Worm (Caenorhabditis elegans) whole organism, early embryonic: ENCODE data around the gene rop-1.

Experiments
- B0310.2 ChIP-seq: sonication (generic microtip); optimal IDR thresholded peaks from 2 replicates; lab custom pipeline; 2016; ENCODE audit warnings: mild to moderate bottlenecking, missing genetic modification characterization, missing compliant biosample characterization
- F13C5.2 ChIP-seq: sonication (generic microtip); optimal IDR thresholded peaks from 2 replicates; lab custom pipeline; 2017; ENCODE audit warnings: mild to moderate bottlenecking, missing genetic modification characterization, inconsistent platforms, missing compliant biosample characterization
- aly-1 ChIP-seq: sonication (generic microtip); optimal IDR thresholded peaks from 2 replicates; lab custom pipeline; 2016; ENCODE audit warnings: missing genetic modification characterization, missing compliant biosample characterization
- ama-1 ChIP-seq: fragments of 150-350 bp; optimal IDR thresholded peaks from 2 replicates; lab custom pipeline; 2014
- ceh-13 ChIP-seq: fragments of 200-800 bp; sonication (Bioruptor generic); optimal IDR thresholded peaks from 2 replicates; lab custom pipeline; 2018; ENCODE audit warnings: mild to moderate bottlenecking, missing genetic modification characterization, missing compliant biosample characterization
- ceh-36 ChIP-seq: sonication (generic microtip); optimal IDR thresholded peaks from 2 replicates; lab custom pipeline; 2016; ENCODE audit warnings: missing genetic modification characterization, inconsistent platforms, missing compliant biosample characterization
- ets-7 ChIP-seq: sonication (generic microtip); optimal IDR thresholded peaks from 2 replicates; lab custom pipeline; 2016; ENCODE audit warnings: missing genotype, missing genetic modification characterization, missing compliant biosample characterization
- flt-1 ChIP-seq: fragments of 200-800 bp; sonication (Bioruptor generic); IDR thresholded peaks from 2 replicates; pipeline ENCODE4 v1.3.6; 2022; ENCODE audit warnings: missing genetic modification characterization, missing compliant biosample characterization
- hmbx-1 ChIP-seq: sonication (generic microtip); optimal IDR thresholded peaks from 2 replicates; lab custom pipeline; 2016; ENCODE audit warnings: mild to moderate bottlenecking, missing genetic modification characterization, missing compliant biosample characterization
- hmg-4 ChIP-seq: fragments of 200-800 bp; sonication (Bioruptor generic); optimal IDR thresholded peaks from 2 replicates; lab custom pipeline; 2018; ENCODE audit warnings: mild to moderate bottlenecking, missing genetic modification characterization, missing compliant biosample characterization
- hnd-1 ChIP-seq: sonication (generic microtip); optimal IDR thresholded peaks from 2 replicates; lab custom pipeline; 2016; ENCODE audit warnings: missing genetic modification characterization, missing compliant biosample characterization
- pes-1 ChIP-seq: fragments of 200-800 bp; sonication (Bioruptor generic); IDR thresholded peaks from 2 replicates; pipeline ENCODE4 v1.3.6; 2022; ENCODE audit warnings: missing genetic modification reagents, missing genetic modification characterization, missing compliant biosample characterization
- scrt-1 ChIP-seq: fragments of 200-800 bp; sonication (Bioruptor generic); IDR thresholded peaks from 2 replicates; pipeline ENCODE4 v1.3.6; 2022; ENCODE audit warnings: missing genetic modification characterization, missing compliant biosample characterization
- sea-1 ChIP-seq: fragments of 200-800 bp; sonication (Bioruptor generic); conservative IDR thresholded peaks from 2 replicates; pipeline ENCODE4 v1.3.6; 2022; ENCODE audit warnings: missing genetic modification characterization, missing compliant biosample characterization
- tbx-11 ChIP-seq: fragments of 200-800 bp; sonication (Bioruptor generic); IDR thresholded peaks from 2 replicates; pipeline ENCODE4 v1.3.6; 2022; ENCODE audit warnings: missing genetic modification characterization, missing compliant biosample characterization
- tbx-37 ChIP-seq: fragments of 200-800 bp; sonication (Bioruptor generic); conservative IDR thresholded peaks from 2 replicates; pipeline ENCODE4 v1.3.6; 2022; ENCODE audit warnings: missing genetic modification reagents, missing genetic modification characterization, missing compliant biosample characterization
- tra-4 ChIP-seq: sonication (generic microtip); optimal IDR thresholded peaks from 2 replicates; lab custom pipeline; 2017; ENCODE audit warnings: missing genetic modification characterization, missing compliant biosample characterization

rop-1 gene

ce11 chrV:10265019-10265418 is 10.2 kb upstream of the rop-1 start:
- no peak for TF ChIP-seq tra-4
- no peak for TF ChIP-seq flt-1 (GFP tag; lab: Robert Waterston, UW)
- no peak for TF ChIP-seq ama-1 (lab: Kevin White, UChicago)
- no peak for TF ChIP-seq B0310.2
- TF ChIP-seq hmbx-1 (tag; lab: Kevin White, UChicago), result no peak
- TF ChIP-seq ceh-36, result no peak

- TF ChIP-seq ets-7 (tag; lab: Kevin White, UChicago), result no peak
- TF ChIP-seq flt-1 (GFP tag; lab: Robert Waterston, UW), result no peak
- TF ChIP-seq tbx-11, result no peak
- TF ChIP-seq scrt-1 (GFP tag; lab: Robert Waterston, UW), result no peak
- TF ChIP-seq hmbx-1 (tag; lab: Kevin White, UChicago), result no peak
- TF ChIP-seq F13C5.2, result no peak
- TF ChIP-seq tra-4, result no peak
- no peak for TF ChIP-seq B0310.2
- no peak for TF ChIP-seq sea-1 (GFP tag; lab: Robert Waterston, UW)
- TF ChIP-seq ceh-13, result no peak
- TF ChIP-seq hnd-1 (tag; lab: Kevin White, UChicago), result no peak
- TF ChIP-seq tbx-37 (GFP tag; lab: Robert Waterston, UW), result no peak
- no peak for TF ChIP-seq ama-1 (lab: Kevin White, UChicago)
- no peak for TF ChIP-seq pes-1 (GFP tag; lab: Robert Waterston, UW)
- TF ChIP-seq ceh-36, result no peak
- TF ChIP-seq hmg-4 (GFP tag; lab: Kevin White, UChicago), result no peak
- TF ChIP-seq aly-1 (tag; lab: Kevin White, UChicago), result no peak
Measured at ce11 chrV:10260460-10260859, 5.6 kb upstream of the rop-1 start, which contains the start of gene sri-18. TSS of gene sri-18 (minus strand) at chrV:10260560.

ce11 chrV:10256050-10256449 is 1.2 kb upstream of the rop-1 start, which contains the start of gene nhr-232:
TSS of gene nhr-232 (plus strand) at chrV:10256170.
- no peak for TF ChIP-seq sea-1 (GFP tag; lab: Robert Waterston, UW)
- no peak for TF ChIP-seq hnd-1 (tag; lab: Kevin White, UChicago)
- TF ChIP-seq ceh-36, result no peak
- no peak for TF ChIP-seq flt-1 (GFP tag; lab: Robert Waterston, UW)
- TF ChIP-seq ets-7 (tag; lab: Kevin White, UChicago), result no peak
- no peak for TF ChIP-seq scrt-1 (GFP tag; lab: Robert Waterston, UW)
- no peak for TF ChIP-seq ama-1 (lab: Kevin White, UChicago)
- no peak for TF ChIP-seq F13C5.2
- TF ChIP-seq tbx-11, result no peak
- no peak for TF ChIP-seq tbx-37 (GFP tag; lab: Robert Waterston, UW)
- TF ChIP-seq hmg-4 (GFP tag; lab: Kevin White, UChicago), result no peak
- TF ChIP-seq B0310.2, result no peak
- no peak for TF ChIP-seq hmbx-1 (tag; lab: Kevin White, UChicago)
- no peak for TF ChIP-seq pes-1 (GFP tag; lab: Robert Waterston, UW)
- TF ChIP-seq ceh-13, result no peak
- no peak for TF ChIP-seq aly-1 (tag; lab: Kevin White, UChicago)
- no peak for TF ChIP-seq tra-4

- TF ChIP-seq scrt-1 (GFP tag; lab: Robert Waterston, UW) (no peak), hmg-4 (GFP tag; lab: Kevin White, UChicago) (no peak), hmbx-1 (tag; lab: Kevin White, UChicago) (no peak), flt-1 (GFP tag; lab: Robert Waterston, UW) (no peak), tra-4 (no peak), ama-1 (lab: Kevin White, UChicago) (no peak), tbx-37 (GFP tag; lab: Robert Waterston, UW) (no peak), tbx-11 (no peak), F13C5.2 (no peak), hnd-1 (tag; lab: Kevin White, UChicago) (no peak), sea-1 (GFP tag; lab: Robert Waterston, UW) (no peak)
Measured at ce11 chrV:10252682-10253081, 2.2 kb downstream of the rop-1 start.

ce11 chrV:10249515-10249914 is 5.3 kb downstream of the rop-1 start:
- TF ChIP-seq hmg-4 (GFP tag; lab: Kevin White, UChicago) (no peak), tra-4 (no peak), ets-7 (tag; lab: Kevin White, UChicago) (no peak), sea-1 (GFP tag; lab: Robert Waterston, UW) (no peak), F13C5.2 (no peak), hmbx-1 (tag; lab: Kevin White, UChicago) (no peak), ama-1 (lab: Kevin White, UChicago) (no peak)

ce11 chrV:10248255-10248979 is 6.4 kb downstream of the rop-1 start, which contains the start of gene akt-1:
TSS of gene akt-1 (plus strand) at chrV:10248905.
- no peak for TF ChIP-seq hmg-4 (GFP tag; lab: Kevin White, UChicago)
- TF ChIP-seq hnd-1 (tag; lab: Kevin White, UChicago), result no peak

ce11 chrV:10247673-10248239 is 7.1 kb downstream of the rop-1 start:
- TF ChIP-seq tra-4 (no peak), hnd-1 (tag; lab: Kevin White, UChicago) (no peak), F13C5.2 (no peak), aly-1 (tag; lab: Kevin White, UChicago) (no peak), ets-7 (tag; lab: Kevin White, UChicago) (no peak), flt-1 (GFP tag; lab: Robert Waterston, UW) (no peak), hmg-4 (GFP tag; lab: Kevin White, UChicago) (no peak), B0310.2 (no peak), pes-1 (GFP tag; lab: Robert Waterston, UW) (no peak), tbx-37 (GFP tag; lab: Robert Waterston, UW) (no peak)
